Fruit fly (Drosophila melanogaster): ENCODE results near the gene CG13299.

Gene CG13299

dm6 chr3L:6184884-6185438 lies 47.2 kb downstream of the CG13299 start, which contains the start of the genes D19B and CG43293:
D19B (minus strand) TSS chr3L:6184920.
CG43293 (plus strand) TSS chr3L:6185189.
- TF ChIP-seq cic (GFP tag; optimal IDR thresholded peaks at IDR 0.05) (peak; percentile 98), toe (GFP tag; optimal IDR thresholded peaks at IDR 0.05) (peak; percentile 60), CG5204 (GFP tag; optimal IDR thresholded peaks at IDR 0.05) (peak; percentile 64), cnc (optimal IDR thresholded peaks at IDR 0.05) (no peak), CG12768 (GFP tag; optimal IDR thresholded peaks at IDR 0.05) (peak; percentile 76), Clk (GFP tag; optimal IDR thresholded peaks at IDR 0.05) (peak; percentile 66), CG33017 (tag; optimal IDR thresholded peaks at IDR 0.05) (peak; percentile 75), CG1620 (GFP tag; optimal IDR thresholded peaks at IDR 0.05) (peak; percentile 76), CG11617 (GFP tag; optimal IDR thresholded peaks at IDR 0.05) (peak; percentile 82), tj (GFP tag; optimal IDR thresholded peaks at IDR 0.05) (peak; percentile 78), kay (GFP tag; ENCODE audit: borderline replicate concordance) (no peak), CG14711 (tag; optimal IDR thresholded peaks at IDR 0.05) (peak; percentile 74), CG7045 (GFP tag; optimal IDR thresholded peaks at IDR 0.05) (peak; percentile 78), Hr96 (GFP tag; optimal IDR thresholded peaks at IDR 0.05) (peak; percentile 65), ovo (GFP tag; optimal IDR thresholded peaks at IDR 0.05) (peak; percentile 3), CG7101 (tag; optimal IDR thresholded peaks at IDR 0.05) (peak; percentile 74), Mnt (GFP tag; optimal IDR thresholded peaks at IDR 0.05) (peak; percentile 100), bab1 (GFP tag; optimal IDR thresholded peaks at IDR 0.05) (peak; percentile 84), pad (GFP tag; optimal IDR thresholded peaks at IDR 0.05) (peak; percentile 54), Crg-1 (GFP tag; optimal IDR thresholded peaks at IDR 0.05) (peak; percentile 54)
